Worm (Caenorhabditis elegans) whole organism, L3 larva: ENCODE measurements around the gene abu-12.
A peak's percentile ranks its signal among the peaks of the same experiment; 100 is the strongest.

Experiments
- R02D3.7 ChIP-seq: fragments of 150-350 bp; optimal IDR thresholded peaks from 2 replicates; lab custom pipeline; 2014; ENCODE audit warnings: missing biosample characterization, missing genetic modification characterization
- aly-2 ChIP-seq: fragments of 150-350 bp; optimal IDR thresholded peaks from 2 replicates; lab custom pipeline; 2014; ENCODE audit warnings: missing biosample characterization, missing genetic modification characterization
- ceh-28 ChIP-seq: fragments of 150-350 bp; optimal IDR thresholded peaks from 2 replicates; lab custom pipeline; 2014; ENCODE audit warnings: missing biosample characterization, missing genetic modification reagents, missing genetic modification characterization
- ceh-9 ChIP-seq: sonication (generic microtip); optimal IDR thresholded peaks from 2 replicates; lab custom pipeline; 2018; ENCODE audit warnings: missing biosample characterization, missing genetic modification characterization
- daf-12 ChIP-seq: fragments of 150-350 bp; optimal IDR thresholded peaks from 2 replicates; lab custom pipeline; 2014; ENCODE audit warnings: missing biosample characterization, missing genetic modification reagents, missing genetic modification characterization
- elt-1 ChIP-seq: fragments of 150-350 bp; optimal IDR thresholded peaks from 2 replicates; lab custom pipeline; 2014; ENCODE audit warnings: missing biosample characterization, missing genetic modification characterization
- fkh-10 ChIP-seq: sonication (generic microtip); optimal IDR thresholded peaks from 2 replicates; lab custom pipeline; 2017; ENCODE audit warnings: missing biosample characterization, missing genetic modification reagents, missing genetic modification characterization
- fkh-2 ChIP-seq: fragments of 150-350 bp; optimal IDR thresholded peaks from 2 replicates; lab custom pipeline; 2014; ENCODE audit warnings: missing biosample characterization, missing genetic modification reagents, missing genetic modification characterization
- jun-1 ChIP-seq: fragments of 150-350 bp; optimal IDR thresholded peaks from 2 replicates; lab custom pipeline; 2014; ENCODE audit warnings: missing biosample characterization, missing genetic modification reagents, missing genetic modification characterization
- lin-39 ChIP-seq: fragments of 150-350 bp; optimal IDR thresholded peaks from 2 replicates; lab custom pipeline; 2018; ENCODE audit warnings: missing biosample characterization, missing genetic modification reagents, missing genetic modification characterization
- mml-1 ChIP-seq: fragments of 150-350 bp; sonication (generic microtip); optimal IDR thresholded peaks from 3 replicates; lab custom pipeline; 2014; ENCODE audit warnings: missing biosample characterization, missing genetic modification characterization
- nfya-1 ChIP-seq: sonication (generic microtip); optimal IDR thresholded peaks from 2 replicates; lab custom pipeline; 2017; ENCODE audit warnings: missing genetic modification characterization, mild to moderate bottlenecking, missing compliant biosample characterization, antibody characterized with exemption, moderate library complexity; ENCODE audit not compliant: insufficient read depth
- nhr-23 ChIP-seq: fragments of 150-350 bp; optimal IDR thresholded peaks from 2 replicates; lab custom pipeline; 2014; ENCODE audit warnings: missing biosample characterization, missing genetic modification reagents, missing genetic modification characterization
- nhr-43 ChIP-seq: sonication (generic microtip); optimal IDR thresholded peaks from 2 replicates; lab custom pipeline; 2016; ENCODE audit warnings: mild to moderate bottlenecking, missing genetic modification characterization, missing compliant biosample characterization; ENCODE audit not compliant: poor library complexity, severe bottlenecking
- pqm-1 ChIP-seq: fragments of 150-350 bp; optimal IDR thresholded peaks from 2 replicates; lab custom pipeline; 2017; ENCODE audit warnings: missing biosample characterization, missing genetic modification characterization, inconsistent platforms
- unc-62 ChIP-seq: fragments of 150-350 bp; sonication (generic microtip); optimal IDR thresholded peaks from 4 replicates; lab custom pipeline; 2014; ENCODE audit warnings: missing biosample characterization, missing genetic modification reagents, missing genetic modification characterization
- zag-1 ChIP-seq: fragments of 150-350 bp; optimal IDR thresholded peaks from 2 replicates; lab custom pipeline; 2014; ENCODE audit warnings: missing biosample characterization, missing genetic modification characterization

abu-12 gene

ce11 chrX:404597-404996 lies 52.8 kb downstream of the abu-12 start, which contains the start of gene R04A9.1:
R04A9.1 (plus strand) TSS chrX:404897.
- TF ChIP-seq nhr-23 (tag; lab: Kevin White, UChicago): no peak
- no peak for TF ChIP-seq daf-12
- no peak for TF ChIP-seq lin-39 (tag; lab: Kevin White, UChicago)
- TF ChIP-seq mml-1 (tag; lab: Kevin White, UChicago): no peak
- no peak for TF ChIP-seq zag-1
- no peak for TF ChIP-seq aly-2 (tag; lab: Kevin White, UChicago)
- no peak for TF ChIP-seq unc-62 (GFP tag; lab: Kevin White, UChicago)
- no peak for TF ChIP-seq pqm-1
- no peak for TF ChIP-seq ceh-9 (tag; lab: Kevin White, UChicago)
- TF ChIP-seq ceh-28 (tag; lab: Kevin White, UChicago): no peak
- no peak for TF ChIP-seq fkh-2 (tag; lab: Kevin White, UChicago)
- TF ChIP-seq fkh-10 (GFP tag; lab: Kevin White, UChicago): no peak

ce11 chrX:402951-403350 lies 54.5 kb downstream of the abu-12 start:
- TF ChIP-seq nhr-23 (tag; lab: Kevin White, UChicago) (peak; percentile 25), nhr-43 (tag; lab: Kevin White, UChicago) (peak; percentile 39), jun-1 (peak; percentile 12), daf-12 (no peak), R02D3.7 (tag; lab: Kevin White, UChicago) (no peak), nfya-1 (tag; lab: Kevin White, UChicago) (no peak), elt-1 (tag; lab: Kevin White, UChicago) (no peak)
